Fruit fly (Drosophila melanogaster) whole organism, embryonic: Measurements from ENCODE around the gene CG33098.

Experiments used
- Ada2b ChIP-seq: fragments of 200-800 bp; sonication (Bioruptor generic); IDR thresholded peaks from 2 replicates; pipeline ENCODE4 v1.3.6; 2022; ENCODE audit warnings: missing biosample characterization, missing genetic modification characterization
- Antp ChIP-seq: fragments of 200-800 bp; sonication (Bioruptor generic); optimal IDR thresholded peaks from 3 replicates; lab custom pipeline; 2016; ENCODE audit warnings: missing biosample characterization, missing genetic modification characterization
- Asciz ChIP-seq: fragments of 200-800 bp; sonication (Bioruptor generic); optimal IDR thresholded peaks from 2 replicates; lab custom pipeline; 2017; ENCODE audit warnings: missing biosample characterization, mild to moderate bottlenecking, missing genetic modification characterization, missing genetic modification reagents
- Awh ChIP-seq: fragments of 200-800 bp; sonication (Bioruptor generic); IDR thresholded peaks from 2 replicates; pipeline ENCODE4, ENCODE4 v1.3.6; 2022; ENCODE audit warnings: missing biosample characterization, missing genetic modification characterization
- CG10209 ChIP-seq: fragments of 200-800 bp; sonication (Bioruptor generic); optimal IDR thresholded peaks from 3 replicates; lab custom pipeline; 2017; ENCODE audit warnings: missing biosample characterization, mild to moderate bottlenecking, missing genetic modification characterization, missing genetic modification reagents
- CG12219 ChIP-seq: fragments of 200-800 bp; sonication (Bioruptor generic); optimal IDR thresholded peaks from 3 replicates; lab custom pipeline; 2018; ENCODE audit warnings: missing biosample characterization, mild to moderate bottlenecking, missing genetic modification characterization
- CG13296 ChIP-seq: fragments of 200-800 bp; sonication (Bioruptor generic); optimal IDR thresholded peaks from 3 replicates; lab custom pipeline; 2018; ENCODE audit warnings: missing biosample characterization, mild to moderate bottlenecking, missing genetic modification characterization
- CG15269 ChIP-seq: fragments of 200-800 bp; sonication (Bioruptor generic); optimal IDR thresholded peaks from 2 replicates; lab custom pipeline; 2018; ENCODE audit warnings: missing biosample characterization, mild to moderate bottlenecking, missing genetic modification characterization, moderate library complexity
- CG15479 ChIP-seq: fragments of 200-800 bp; sonication (Bioruptor generic); optimal IDR thresholded peaks from 3 replicates; lab custom pipeline; 2019; ENCODE audit warnings: missing biosample characterization, mild to moderate bottlenecking, missing genetic modification characterization, moderate library complexity
- CG15696 ChIP-seq: fragments of 200-800 bp; sonication (Bioruptor generic); optimal IDR thresholded peaks from 2 replicates; lab custom pipeline; 2019; ENCODE audit warnings: missing biosample characterization, mild to moderate bottlenecking, missing genetic modification characterization, moderate library complexity
- CG1602 ChIP-seq: fragments of 200-800 bp; sonication (Bioruptor generic); optimal IDR thresholded peaks from 3 replicates; lab custom pipeline; 2016; ENCODE audit warnings: missing biosample characterization, missing genetic modification characterization
- CG17359 ChIP-seq: fragments of 200-800 bp; sonication (Bioruptor generic); optimal IDR thresholded peaks from 3 replicates; lab custom pipeline; 2018; ENCODE audit warnings: missing biosample characterization, mild to moderate bottlenecking, missing genetic modification characterization, moderate library complexity
- CG17829 ChIP-seq: fragments of 200-800 bp; optimal IDR thresholded peaks from 2 replicates; lab custom pipeline; 2019; ENCODE audit warnings: missing biosample characterization, mild to moderate bottlenecking, missing genetic modification characterization, moderate library complexity
- CG2199 ChIP-seq: fragments of 200-800 bp; sonication (Bioruptor generic); IDR thresholded peaks from 3 replicates; pipeline ENCODE4 v1.3.6; 2022; ENCODE audit warnings: missing biosample characterization, missing genetic modification characterization
- CG31365 ChIP-seq: fragments of 200-800 bp; sonication (Bioruptor generic); optimal IDR thresholded peaks from 2 replicates; lab custom pipeline; 2018; ENCODE audit warnings: missing biosample characterization, mild to moderate bottlenecking, missing genetic modification characterization
- CG3163 ChIP-seq: fragments of 200-800 bp; sonication (Bioruptor generic); optimal IDR thresholded peaks from 3 replicates; lab custom pipeline; 2016; ENCODE audit warnings: missing biosample characterization, missing genetic modification characterization
- CG32772 ChIP-seq: fragments of 200-800 bp; sonication (Bioruptor generic); IDR thresholded peaks from 2 replicates; pipeline ENCODE4 v1.3.6; 2022; ENCODE audit warnings: missing biosample characterization, missing genetic modification characterization
- CG3281 ChIP-seq: fragments of 200-800 bp; sonication (Bioruptor generic); optimal IDR thresholded peaks from 3 replicates; lab custom pipeline; 2017; ENCODE audit warnings: missing biosample characterization, mild to moderate bottlenecking, missing genetic modification characterization
- CG4854 ChIP-seq: fragments of 200-800 bp; sonication (Bioruptor generic); optimal IDR thresholded peaks from 2 replicates; lab custom pipeline; 2016; ENCODE audit warnings: missing biosample characterization, missing genetic modification characterization, inconsistent platforms
- CG5245 ChIP-seq: fragments of 200-800 bp; sonication (Bioruptor generic); optimal IDR thresholded peaks from 3 replicates; lab custom pipeline; 2016; ENCODE audit warnings: missing biosample characterization, missing genetic modification characterization
- CG6791 ChIP-seq: fragments of 200-800 bp; sonication (Bioruptor generic); IDR thresholded peaks from 3 replicates; pipeline ENCODE4 v1.3.6; 2022; ENCODE audit warnings: missing biosample characterization, missing genetic modification characterization; ENCODE audit not compliant: partially characterized antibody
- CG8290 ChIP-seq, 3 experiments: fragments of 200-800 bp; sonication (Bioruptor generic); optimal IDR thresholded peaks; 2 replicates each; lab custom pipeline; 2016 to 2019; ENCODE audit warnings: missing biosample characterization in 3 of 3, missing genetic modification characterization in 3 of 3, mild to moderate bottlenecking in 2 of 3, moderate library complexity in 1 of 3
- CG8359 ChIP-seq: fragments of 200-800 bp; sonication (Bioruptor generic); optimal IDR thresholded peaks from 2 replicates; lab custom pipeline; 2017; ENCODE audit warnings: missing biosample characterization, mild to moderate bottlenecking, missing genetic modification characterization, borderline replicate concordance
- CG8765 ChIP-seq: fragments of 200-800 bp; sonication (Bioruptor generic); IDR thresholded peaks from 2 replicates; pipeline ENCODE4 v1.3.6; 2022; ENCODE audit warnings: missing biosample characterization, missing genetic modification characterization
- CG9609 ChIP-seq: fragments of 200-800 bp; sonication (Bioruptor generic); optimal IDR thresholded peaks from 3 replicates; lab custom pipeline; 2016; ENCODE audit warnings: missing biosample characterization, missing genetic modification characterization
- E2f1 ChIP-seq: fragments of 200-800 bp; sonication (Bioruptor generic); IDR thresholded peaks from 2 replicates; pipeline ENCODE4 v1.3.6; 2022; ENCODE audit warnings: missing biosample characterization, missing genetic modification characterization
- Elba2 ChIP-seq: fragments of 200-800 bp; sonication (Bioruptor generic); optimal IDR thresholded peaks from 3 replicates; lab custom pipeline; 2016; ENCODE audit warnings: missing biosample characterization, missing genetic modification characterization
- Ets65A ChIP-seq: fragments of 200-800 bp; sonication (Bioruptor generic); peaks from one replicate; lab custom pipeline; 2016; ENCODE audit warnings: missing biosample characterization, missing genetic modification characterization
- H15 ChIP-seq: fragments of 200-800 bp; sonication (Bioruptor generic); IDR thresholded peaks from 3 replicates; pipeline ENCODE4 v1.3.6; 2022; ENCODE audit warnings: missing biosample characterization, missing genetic modification characterization
- Optix ChIP-seq: fragments of 200-800 bp; sonication (Bioruptor generic); IDR thresholded peaks from 3 replicates; pipeline ENCODE4 v1.3.6; 2022; ENCODE audit warnings: missing biosample characterization, missing genetic modification characterization
- Ptx1 ChIP-seq: fragments of 200-800 bp; sonication (Bioruptor generic); IDR thresholded peaks from 2 replicates; pipeline ENCODE4 v1.3.6; 2022; ENCODE audit warnings: missing biosample characterization, missing genetic modification characterization
- Six4 ChIP-seq: fragments of 200-800 bp; sonication (Bioruptor generic); optimal IDR thresholded peaks from 2 replicates; lab custom pipeline; 2016; ENCODE audit warnings: missing biosample characterization, missing genetic modification characterization
- Spps ChIP-seq: fragments of 200-800 bp; sonication (Bioruptor generic); optimal IDR thresholded peaks from 2 replicates; lab custom pipeline; 2018; ENCODE audit warnings: missing biosample characterization, mild to moderate bottlenecking, missing genetic modification characterization
- Ssrp ChIP-seq: fragments of 200-800 bp; sonication (Bioruptor generic); optimal IDR thresholded peaks from 2 replicates; lab custom pipeline; 2018; ENCODE audit warnings: missing biosample characterization, mild to moderate bottlenecking, missing genetic modification characterization, moderate library complexity
- ash1 ChIP-seq: fragments of 200-800 bp; sonication (Bioruptor generic); optimal IDR thresholded peaks from 2 replicates; lab custom pipeline; 2018; ENCODE audit warnings: missing biosample characterization, mild to moderate bottlenecking, missing genetic modification characterization
- ato ChIP-seq: fragments of 200-800 bp; sonication (Bioruptor generic); IDR thresholded peaks from 2 replicates; pipeline ENCODE4 v1.3.6; 2022; ENCODE audit warnings: missing biosample characterization, missing genetic modification characterization; ENCODE audit not compliant: partially characterized antibody
- br ChIP-seq: fragments of >200 bp; optimal IDR thresholded peaks from 2 replicates; lab custom pipeline; 2017
- esg ChIP-seq: fragments of 200-800 bp; sonication (Bioruptor generic); conservative IDR thresholded peaks from 2 replicates; pipeline ENCODE4 v1.3.6; 2022; ENCODE audit warnings: missing biosample characterization, missing genetic modification characterization
- eve ChIP-seq, 2 experiments: fragments of >200 bp; optimal IDR thresholded peaks; 2 replicates each; lab custom pipeline; 2017; ENCODE audit warnings: missing biosample characterization in 2 of 2, missing genetic modification characterization in 2 of 2
- gfzf ChIP-seq: fragments of 200-800 bp; sonication (Bioruptor generic); optimal IDR thresholded peaks from 2 replicates; lab custom pipeline; 2016; ENCODE audit warnings: missing biosample characterization, mild to moderate bottlenecking, missing genetic modification characterization, moderate library complexity
- gro ChIP-seq: fragments of 200-800 bp; sonication (Bioruptor generic); optimal IDR thresholded peaks from 2 replicates; lab custom pipeline; 2016; ENCODE audit warnings: missing biosample characterization, missing genetic modification characterization
- kni ChIP-seq: fragments of 200-800 bp; sonication (Bioruptor generic); optimal IDR thresholded peaks from 3 replicates; lab custom pipeline; 2017; ENCODE audit warnings: mild to moderate bottlenecking, missing biosample characterization, missing genetic modification reagents, missing genetic modification characterization
- lilli ChIP-seq: fragments of 200-800 bp; sonication (Bioruptor generic); optimal IDR thresholded peaks from 3 replicates; lab custom pipeline; 2016; ENCODE audit warnings: missing biosample characterization, missing genetic modification characterization
- org-1 ChIP-seq: fragments of 200-800 bp; sonication (Bioruptor generic); optimal IDR thresholded peaks from 2 replicates; lab custom pipeline; 2017; ENCODE audit warnings: missing biosample characterization, missing genetic modification characterization
- pfk ChIP-seq: fragments of 200-800 bp; sonication (Bioruptor generic); optimal IDR thresholded peaks from 2 replicates; lab custom pipeline; 2018; ENCODE audit warnings: missing biosample characterization, mild to moderate bottlenecking, missing genetic modification characterization, moderate library complexity
- so ChIP-seq: fragments of 200-800 bp; sonication (Bioruptor generic); IDR thresholded peaks from 3 replicates; pipeline ENCODE4 v1.3.6; 2022; ENCODE audit warnings: missing biosample characterization, missing genetic modification characterization
- trem ChIP-seq: fragments of 200-800 bp; optimal IDR thresholded peaks from 3 replicates; lab custom pipeline; 2019; ENCODE audit warnings: missing biosample characterization, mild to moderate bottlenecking, missing genetic modification characterization, moderate library complexity
- trh ChIP-seq: fragments of 200-800 bp; sonication (Bioruptor generic); optimal IDR thresholded peaks from 2 replicates; lab custom pipeline; 2016; ENCODE audit warnings: missing biosample characterization, missing genetic modification characterization
- wor ChIP-seq: fragments of 200-800 bp; sonication (Bioruptor generic); IDR thresholded peaks from 2 replicates; pipeline ENCODE4 v1.3.6; 2022; ENCODE audit warnings: missing biosample characterization, missing genetic modification characterization
- yki ChIP-seq: fragments of >200 bp; optimal IDR thresholded peaks from 3 replicates; lab custom pipeline; 2018
- z ChIP-seq: fragments of 200-800 bp; sonication (Bioruptor generic); IDR thresholded peaks from 3 replicates; pipeline ENCODE4 v1.3.6; 2022; ENCODE audit warnings: missing biosample characterization, missing genetic modification characterization
- zf30C ChIP-seq: fragments of 200-800 bp; sonication (Bioruptor generic); optimal IDR thresholded peaks from 3 replicates; lab custom pipeline; 2018; ENCODE audit warnings: missing biosample characterization, mild to moderate bottlenecking, missing genetic modification characterization
- zfh1 ChIP-seq: fragments of 200-800 bp; sonication (Bioruptor generic); IDR thresholded peaks from 3 replicates; pipeline ENCODE4 v1.3.6; 2022; ENCODE audit warnings: missing biosample characterization, missing genetic modification characterization

Gene CG33098

DNA sequence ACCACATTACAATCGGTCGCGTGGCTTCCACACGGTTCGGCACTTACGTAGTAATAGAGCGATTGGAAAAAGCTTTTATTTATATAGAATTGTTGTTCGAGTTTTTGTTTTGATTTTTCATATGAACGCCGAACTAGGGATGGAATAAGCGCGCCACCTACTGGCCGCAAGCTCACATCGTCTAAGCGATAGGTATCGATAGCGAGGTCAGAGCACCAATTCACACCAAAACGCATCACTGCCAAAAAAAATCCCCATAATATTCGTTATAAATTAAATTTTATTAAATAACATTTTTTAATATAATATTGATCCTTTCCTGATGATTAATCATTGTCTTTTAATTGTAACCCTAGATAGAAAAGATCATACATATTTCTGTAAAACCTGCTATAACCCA is 36.5 kb upstream of the CG33098 start, which contains the start of gene CG10038 (continued):
- peak; percentile 59 for TF ChIP-seq lilli (GFP tag; lab: Kevin White, UChicago)
- TF ChIP-seq Elba2 (GFP tag; lab: Kevin White, UChicago) = no peak
- no peak for TF ChIP-seq CG17359 (tag; lab: Kevin White, UChicago)
- TF ChIP-seq CG8359 (GFP tag; lab: Kevin White, UChicago) = no peak
- TF ChIP-seq gro = no peak
- TF ChIP-seq Awh = no peak
- TF ChIP-seq CG8765 = no peak; the same call in 1 of the 2 replicates
- no peak for TF ChIP-seq so (GFP tag; lab: Robert Waterston, UW)
- TF ChIP-seq pfk = no peak
- no peak for TF ChIP-seq br
- TF ChIP-seq CG31365 (tag; lab: Kevin White, UChicago) = no peak
- TF ChIP-seq CG32772 (GFP tag; lab: Robert Waterston, UW) = no peak
- no peak for TF ChIP-seq CG13296
- no peak for TF ChIP-seq CG2199 (GFP tag; lab: Robert Waterston, UW)
- no peak for TF ChIP-seq CG12219 (GFP tag; lab: Kevin White, UChicago)
- peak; percentile 42; the same call in 1 of the 3 replicates for TF ChIP-seq H15 (GFP tag; lab: Robert Waterston, UW)
- TF ChIP-seq yki (lab: Kevin White, UChicago) = no peak
- peak; percentile 60 for TF ChIP-seq CG17829
- no peak for TF ChIP-seq Optix
- peak; percentile 44 for TF ChIP-seq gfzf (GFP tag; lab: Kevin White, UChicago)
- peak; percentile 24 for TF ChIP-seq zf30C (GFP tag; lab: Kevin White, UChicago)
- peak; percentile 46 for TF ChIP-seq Ptx1 (GFP tag; lab: Robert Waterston, UW)
- TF ChIP-seq CG9609 (GFP tag; lab: Kevin White, UChicago) = no peak
- no peak for TF ChIP-seq wor (GFP tag; lab: Robert Waterston, UW)
- TF ChIP-seq ash1 (GFP tag; lab: Kevin White, UChicago) = no peak
- no peak for TF ChIP-seq CG3281
- TF ChIP-seq Antp (GFP tag; lab: Kevin White, UChicago) = peak; percentile 29
- peak; percentile 97 for TF ChIP-seq CG6791
- no peak for TF ChIP-seq Ssrp
- no peak for TF ChIP-seq CG3163 (GFP tag; lab: Kevin White, UChicago)
- TF ChIP-seq zfh1 (GFP tag; lab: Robert Waterston, UW) = no peak
- no peak for TF ChIP-seq CG15269
- TF ChIP-seq Ets65A (GFP tag; lab: Kevin White, UChicago) = peak; percentile 93
- TF ChIP-seq CG1602 (GFP tag; lab: Kevin White, UChicago) = no peak
- TF ChIP-seq kni (GFP tag; lab: Kevin White, UChicago) = no peak
- no peak for TF ChIP-seq CG15696
- peak; percentile 10 for TF ChIP-seq CG5245 (GFP tag; lab: Kevin White, UChicago)
- TF ChIP-seq ato (GFP tag; lab: Robert Waterston, UW) = peak; percentile 87
- TF ChIP-seq Asciz (GFP tag; lab: Kevin White, UChicago) = no peak
- TF ChIP-seq trh (GFP tag; lab: Kevin White, UChicago) = no peak
- peak; percentile 55 for TF ChIP-seq trem (tag; lab: Kevin White, UChicago)
- peak; percentile 42 for TF ChIP-seq CG8290 (GFP tag; optimal IDR thresholded peaks at IDR 0.05; lab: Kevin White, UChicago)
- no peak for TF ChIP-seq CG8290 (tag; optimal IDR thresholded peaks at IDR 0.05; lab: Kevin White, UChicago)
- no peak for TF ChIP-seq E2f1
- TF ChIP-seq CG15479 = no peak
- TF ChIP-seq Spps (tag; lab: Kevin White, UChicago) = no peak
- TF ChIP-seq org-1 = no peak
- no peak for TF ChIP-seq Six4 (GFP tag; lab: Kevin White, UChicago)
- no peak for TF ChIP-seq CG10209
- TF ChIP-seq esg (GFP tag; lab: Robert Waterston, UW) = no peak
- no peak for TF ChIP-seq Ada2b (GFP tag; lab: Robert Waterston, UW)
- TF ChIP-seq CG4854 (GFP tag; lab: Kevin White, UChicago) = no peak
- no peak for TF ChIP-seq z (GFP tag; lab: Robert Waterston, UW)
- TF ChIP-seq eve (GFP tag; optimal IDR thresholded peaks at IDR 0.05; lab: Kevin White, UChicago) = no peak
